Worm (Caenorhabditis elegans): ENCODE results near the gene exos-4.1.

exos-4.1 gene

ce11 chrIV:13149276-13149675 lies 50.5 kb downstream of the exos-4.1 start, which contains the start of gene nlp-79:
nlp-79 (plus strand) TSS chrIV:13149576.
- TF ChIP-seq nhr-2 (tag; optimal IDR thresholded peaks at IDR 0.05): no peak
- TF ChIP-seq zip-8 (tag; optimal IDR thresholded peaks at IDR 0.05): no peak
- no peak for TF ChIP-seq blmp-1 (tag; optimal IDR thresholded peaks at IDR 0.05)
- no peak for TF ChIP-seq flh-1 (GFP tag; optimal IDR thresholded peaks at IDR 0.05)
- TF ChIP-seq nhr-76 (tag; optimal IDR thresholded peaks at IDR 0.05): no peak
- no peak for TF ChIP-seq lsy-2 (tag; optimal IDR thresholded peaks at IDR 0.05)
- TF ChIP-seq sem-2 (GFP tag; optimal IDR thresholded peaks at IDR 0.05): no peak
- TF ChIP-seq elt-3 (tag; optimal IDR thresholded peaks at IDR 0.05): no peak
